Worm (Caenorhabditis elegans) whole organism, early embryonic: ENCODE data around the gene Y51H7C.13.
"Not testable (repeated sequence)": the region's sequence is repeated elsewhere in the genome, so short reads cannot be mapped to it uniquely, and the experiment has no call there.

Source experiments
- B0310.2 ChIP-seq: sonication (generic microtip); optimal IDR thresholded peaks from 2 replicates; lab custom pipeline; 2016; ENCODE audit warnings: mild to moderate bottlenecking, missing genetic modification characterization, missing compliant biosample characterization
- F13C5.2 ChIP-seq: sonication (generic microtip); optimal IDR thresholded peaks from 2 replicates; lab custom pipeline; 2017; ENCODE audit warnings: mild to moderate bottlenecking, missing genetic modification characterization, inconsistent platforms, missing compliant biosample characterization
- aly-1 ChIP-seq: sonication (generic microtip); optimal IDR thresholded peaks from 2 replicates; lab custom pipeline; 2016; ENCODE audit warnings: missing genetic modification characterization, missing compliant biosample characterization
- ama-1 ChIP-seq: fragments of 150-350 bp; optimal IDR thresholded peaks from 2 replicates; lab custom pipeline; 2014
- ceh-13 ChIP-seq: fragments of 200-800 bp; sonication (Bioruptor generic); optimal IDR thresholded peaks from 2 replicates; lab custom pipeline; 2018; ENCODE audit warnings: mild to moderate bottlenecking, missing genetic modification characterization, missing compliant biosample characterization
- ceh-36 ChIP-seq: sonication (generic microtip); optimal IDR thresholded peaks from 2 replicates; lab custom pipeline; 2016; ENCODE audit warnings: missing genetic modification characterization, inconsistent platforms, missing compliant biosample characterization
- ets-7 ChIP-seq: sonication (generic microtip); optimal IDR thresholded peaks from 2 replicates; lab custom pipeline; 2016; ENCODE audit warnings: missing genotype, missing genetic modification characterization, missing compliant biosample characterization
- flt-1 ChIP-seq: fragments of 200-800 bp; sonication (Bioruptor generic); IDR thresholded peaks from 2 replicates; pipeline ENCODE4 v1.3.6; 2022; ENCODE audit warnings: missing genetic modification characterization, missing compliant biosample characterization
- hmbx-1 ChIP-seq: sonication (generic microtip); optimal IDR thresholded peaks from 2 replicates; lab custom pipeline; 2016; ENCODE audit warnings: mild to moderate bottlenecking, missing genetic modification characterization, missing compliant biosample characterization
- hmg-4 ChIP-seq: fragments of 200-800 bp; sonication (Bioruptor generic); optimal IDR thresholded peaks from 2 replicates; lab custom pipeline; 2018; ENCODE audit warnings: mild to moderate bottlenecking, missing genetic modification characterization, missing compliant biosample characterization
- hnd-1 ChIP-seq: sonication (generic microtip); optimal IDR thresholded peaks from 2 replicates; lab custom pipeline; 2016; ENCODE audit warnings: missing genetic modification characterization, missing compliant biosample characterization
- pes-1 ChIP-seq: fragments of 200-800 bp; sonication (Bioruptor generic); IDR thresholded peaks from 2 replicates; pipeline ENCODE4 v1.3.6; 2022; ENCODE audit warnings: missing genetic modification reagents, missing genetic modification characterization, missing compliant biosample characterization
- scrt-1 ChIP-seq: fragments of 200-800 bp; sonication (Bioruptor generic); IDR thresholded peaks from 2 replicates; pipeline ENCODE4 v1.3.6; 2022; ENCODE audit warnings: missing genetic modification characterization, missing compliant biosample characterization
- sea-1 ChIP-seq: fragments of 200-800 bp; sonication (Bioruptor generic); conservative IDR thresholded peaks from 2 replicates; pipeline ENCODE4 v1.3.6; 2022; ENCODE audit warnings: missing genetic modification characterization, missing compliant biosample characterization
- tbx-11 ChIP-seq: fragments of 200-800 bp; sonication (Bioruptor generic); IDR thresholded peaks from 2 replicates; pipeline ENCODE4 v1.3.6; 2022; ENCODE audit warnings: missing genetic modification characterization, missing compliant biosample characterization
- tbx-37 ChIP-seq: fragments of 200-800 bp; sonication (Bioruptor generic); conservative IDR thresholded peaks from 2 replicates; pipeline ENCODE4 v1.3.6; 2022; ENCODE audit warnings: missing genetic modification reagents, missing genetic modification characterization, missing compliant biosample characterization
- tra-4 ChIP-seq: sonication (generic microtip); optimal IDR thresholded peaks from 2 replicates; lab custom pipeline; 2017; ENCODE audit warnings: missing genetic modification characterization, missing compliant biosample characterization

The Y51H7C.13 gene

DNA sequence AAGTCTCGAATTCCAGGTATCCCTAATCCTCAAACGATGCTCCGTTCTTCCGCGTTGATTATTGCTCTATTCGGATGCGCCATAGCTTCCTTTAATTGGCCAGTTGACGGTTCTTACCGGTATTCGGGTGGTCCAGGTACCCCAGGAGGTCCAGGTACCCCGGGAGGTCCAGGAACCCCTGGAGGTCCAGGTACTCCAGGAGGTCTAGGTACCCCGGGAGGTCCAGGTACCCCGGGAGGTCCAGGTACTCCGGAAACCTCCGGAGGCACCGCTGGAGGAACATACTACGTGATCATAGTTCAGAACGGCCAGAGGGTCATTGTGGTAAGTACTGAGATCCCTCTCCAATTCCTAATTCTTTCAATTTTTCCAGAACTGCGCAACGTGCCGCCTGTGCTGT, 1.4 kb upstream of the Y51H7C.13 start, which contains the start of gene Y51H7C.1:
TSS of gene Y51H7C.1 (plus strand) at position 17 of the 400 bp plus-strand sequence.
- not testable (repeated sequence) for TF ChIP-seq tra-4 (tag; lab: Kevin White, UChicago); scrt-1 (GFP tag; lab: Robert Waterston, UW); ets-7 (tag; lab: Kevin White, UChicago)

- peak; percentile 75 for TF ChIP-seq pes-1 (GFP tag; lab: Robert Waterston, UW)
- TF ChIP-seq tbx-11 (GFP tag; lab: Robert Waterston, UW), result peak; percentile 60; the same call in 1 of the 2 replicates
These were observed 8.6 kb downstream of the Y51H7C.13 start for ce11 chrII:1457784-1458183.

DNA sequence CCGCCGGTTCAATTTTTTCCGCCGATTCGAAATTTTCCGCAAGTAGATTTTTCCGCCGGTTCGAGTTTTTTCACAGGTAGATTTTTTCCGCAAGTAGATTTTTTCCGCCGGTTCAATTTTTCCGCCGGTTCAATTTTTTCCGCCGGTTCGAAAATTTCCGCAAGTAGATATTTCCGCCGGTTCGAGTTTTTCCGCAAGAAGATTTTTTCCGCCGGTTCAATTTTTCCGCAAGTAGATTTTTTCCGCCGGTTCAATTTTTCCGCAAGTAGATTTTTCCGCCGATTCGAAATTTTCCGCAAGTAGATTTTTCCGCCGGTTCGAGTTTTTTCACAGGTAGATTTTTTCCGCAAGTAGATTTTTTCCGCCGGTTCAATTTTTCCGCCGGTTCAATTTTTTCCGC, 12.6 kb downstream of the Y51H7C.13 start:
- TF ChIP-seq pes-1 (GFP tag; lab: Robert Waterston, UW) (peak; percentile 41; the same call in 1 of the 2 replicates), scrt-1 (GFP tag; lab: Robert Waterston, UW) (peak; percentile 53; the same call in 1 of the 2 replicates)

DNA sequence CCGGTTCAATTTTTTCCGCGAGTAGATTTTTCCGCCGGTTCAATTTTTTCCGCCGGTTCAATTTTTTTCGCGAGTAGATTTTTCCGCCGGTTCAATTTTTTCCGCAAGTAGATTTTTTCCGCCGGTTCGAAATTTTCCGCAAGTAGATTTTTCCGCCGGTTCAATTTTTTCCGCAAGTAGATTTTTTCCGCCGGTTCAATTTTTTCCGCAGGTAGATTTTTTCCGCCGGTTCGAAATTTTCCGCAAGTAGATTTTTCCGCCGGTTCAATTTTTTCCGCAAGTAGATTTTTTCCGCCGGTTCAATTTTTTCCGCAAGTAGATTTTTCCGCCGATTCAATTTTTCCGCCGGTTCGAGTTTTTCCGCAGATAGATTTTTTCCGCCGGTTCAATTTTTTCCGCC, 13.1 kb downstream of the Y51H7C.13 start:
- peak; percentile 35; the same call in 1 of the 2 replicates for TF ChIP-seq scrt-1 (GFP tag; lab: Robert Waterston, UW)
- peak; percentile 46 for TF ChIP-seq pes-1 (GFP tag; lab: Robert Waterston, UW)
- peak; percentile 53; the same call in 1 of the 2 replicates for TF ChIP-seq sea-1 (GFP tag; lab: Robert Waterston, UW)

ce11 chrII:1451975-1452374, 14.4 kb downstream of the Y51H7C.13 start:
- peak; percentile 50; the same call in 1 of the 2 replicates for TF ChIP-seq pes-1 (GFP tag; lab: Robert Waterston, UW)
- peak; percentile 58 for TF ChIP-seq tbx-37
- TF ChIP-seq scrt-1 (GFP tag; lab: Robert Waterston, UW), result peak; percentile 61; the same call in 1 of the 2 replicates

DNA sequence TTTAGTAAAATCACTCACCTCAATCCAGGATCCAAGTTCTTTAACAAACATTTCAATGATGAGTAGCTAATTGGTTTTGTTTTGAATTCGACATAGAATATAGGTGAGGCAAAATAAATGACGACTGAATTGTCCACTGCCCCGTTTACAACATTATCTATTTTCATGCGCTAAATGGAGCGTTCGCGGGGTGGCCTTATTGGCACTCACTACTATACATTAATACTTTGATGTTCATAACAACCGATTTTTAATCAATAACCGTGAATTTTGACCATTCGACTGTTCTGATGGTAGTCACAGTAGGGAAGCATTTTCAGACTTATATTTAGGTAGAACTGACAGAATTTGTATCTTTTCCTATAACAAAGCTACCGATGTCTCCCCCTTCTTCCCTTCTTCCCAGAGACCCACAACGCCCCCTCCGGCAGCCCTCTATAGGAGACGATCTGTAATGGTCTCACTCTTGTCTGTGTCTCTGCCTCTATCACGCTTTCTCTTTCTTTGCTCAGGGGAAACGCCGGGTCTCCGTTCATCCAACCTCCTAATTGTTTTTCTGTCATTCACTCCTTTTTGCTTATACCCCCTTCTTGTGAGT, 19.6 kb downstream of the Y51H7C.13 start, which contains the start of gene Y51H7C.12:
TSS of gene Y51H7C.12 (minus strand) at position 51 of the 598 bp plus-strand sequence.
- TF ChIP-seq scrt-1 (GFP tag; lab: Robert Waterston, UW); aly-1 (tag; lab: Kevin White, UChicago); hmbx-1 (tag; lab: Kevin White, UChicago): not testable (repeated sequence)

ce11 chrII:1444911-1445310, 21.4 kb downstream of the Y51H7C.13 start, which contains the start of gene scl-17:
TSS of gene scl-17 (plus strand) at chrII:1445211.
- TF ChIP-seq tra-4 (tag; lab: Kevin White, UChicago), result no peak
- no peak for TF ChIP-seq sea-1 (GFP tag; lab: Robert Waterston, UW)
- no peak for TF ChIP-seq F13C5.2 (tag; lab: Kevin White, UChicago)
- TF ChIP-seq ama-1 (lab: Kevin White, UChicago), result no peak
- TF ChIP-seq hmg-4 (GFP tag; lab: Kevin White, UChicago), result no peak
- no peak for TF ChIP-seq ceh-36
- TF ChIP-seq flt-1 (GFP tag; lab: Robert Waterston, UW), result no peak

DNA sequence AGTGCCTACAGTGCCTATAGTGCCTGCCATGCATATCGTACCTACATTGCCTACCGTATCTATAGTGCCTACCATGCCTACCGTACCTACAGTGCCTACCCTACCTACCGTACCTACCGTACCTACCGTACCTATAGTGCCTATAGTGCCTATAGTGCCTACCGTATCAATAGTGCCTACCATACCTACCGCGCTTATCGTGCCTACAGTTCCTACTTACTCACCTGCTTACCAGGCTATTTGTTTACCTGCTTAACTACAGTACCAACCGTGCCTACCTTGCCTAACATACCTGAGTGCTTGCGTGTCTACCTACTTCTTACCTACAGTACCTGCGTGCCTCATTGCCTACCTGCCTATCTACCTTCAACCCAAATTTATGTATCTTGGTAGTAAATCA, 24.9 kb downstream of the Y51H7C.13 start:
- no peak for TF ChIP-seq ceh-36
- TF ChIP-seq tbx-37, result no peak
- TF ChIP-seq hmg-4 (GFP tag; lab: Kevin White, UChicago), result no peak
- no peak for TF ChIP-seq ets-7 (tag; lab: Kevin White, UChicago)
- TF ChIP-seq scrt-1 (GFP tag; lab: Robert Waterston, UW), result no peak
- no peak for TF ChIP-seq hmbx-1 (tag; lab: Kevin White, UChicago)
- no peak for TF ChIP-seq tra-4 (tag; lab: Kevin White, UChicago)
- no peak for TF ChIP-seq flt-1 (GFP tag; lab: Robert Waterston, UW)
- no peak for TF ChIP-seq sea-1 (GFP tag; lab: Robert Waterston, UW)
- no peak for TF ChIP-seq pes-1 (GFP tag; lab: Robert Waterston, UW)
- TF ChIP-seq F13C5.2 (tag; lab: Kevin White, UChicago), result no peak
- no peak for TF ChIP-seq B0310.2 (tag; lab: Kevin White, UChicago)
- TF ChIP-seq tbx-11 (GFP tag; lab: Robert Waterston, UW), result no peak
- TF ChIP-seq ama-1 (lab: Kevin White, UChicago), result no peak
- TF ChIP-seq ceh-13 (GFP tag; lab: Kevin White, UChicago), result no peak
- no peak for TF ChIP-seq hnd-1 (tag; lab: Kevin White, UChicago)
- TF ChIP-seq aly-1 (tag; lab: Kevin White, UChicago), result no peak

DNA sequence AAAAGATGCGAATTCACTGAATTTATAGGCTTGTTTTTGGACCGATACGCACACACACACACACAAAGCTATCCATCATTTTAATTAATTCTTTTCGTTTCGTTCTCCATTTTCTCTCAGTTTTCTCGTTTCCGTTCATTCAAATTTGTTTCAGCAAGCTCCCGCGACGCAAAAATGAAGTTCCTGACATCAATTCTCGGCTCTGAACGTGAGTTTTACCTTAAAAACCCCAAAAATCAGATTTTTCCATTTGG, 28.1 kb downstream of the Y51H7C.13 start, which contains the start of gene Y51H7C.3:
TSS of gene Y51H7C.3 (plus strand) at position 155 of the 254 bp plus-strand sequence.
- no peak for TF ChIP-seq scrt-1 (GFP tag; lab: Robert Waterston, UW)
- TF ChIP-seq F13C5.2 (tag; lab: Kevin White, UChicago), result no peak
- TF ChIP-seq flt-1 (GFP tag; lab: Robert Waterston, UW), result no peak
- TF ChIP-seq ama-1 (lab: Kevin White, UChicago), result no peak
- TF ChIP-seq ceh-36, result no peak
- no peak for TF ChIP-seq hmg-4 (GFP tag; lab: Kevin White, UChicago)
- no peak for TF ChIP-seq hnd-1 (tag; lab: Kevin White, UChicago)
- no peak for TF ChIP-seq tbx-11 (GFP tag; lab: Robert Waterston, UW)
- TF ChIP-seq aly-1 (tag; lab: Kevin White, UChicago), result no peak
- TF ChIP-seq hmbx-1 (tag; lab: Kevin White, UChicago), result no peak
- no peak for TF ChIP-seq B0310.2 (tag; lab: Kevin White, UChicago)
- TF ChIP-seq pes-1 (GFP tag; lab: Robert Waterston, UW), result no peak
- TF ChIP-seq tra-4 (tag; lab: Kevin White, UChicago), result no peak
- TF ChIP-seq sea-1 (GFP tag; lab: Robert Waterston, UW), result no peak
- TF ChIP-seq ceh-13 (GFP tag; lab: Kevin White, UChicago), result no peak
- no peak for TF ChIP-seq tbx-37
- no peak for TF ChIP-seq ets-7 (tag; lab: Kevin White, UChicago)
